Worm (Caenorhabditis elegans): ENCODE data around the gene srd-25.

DNA sequence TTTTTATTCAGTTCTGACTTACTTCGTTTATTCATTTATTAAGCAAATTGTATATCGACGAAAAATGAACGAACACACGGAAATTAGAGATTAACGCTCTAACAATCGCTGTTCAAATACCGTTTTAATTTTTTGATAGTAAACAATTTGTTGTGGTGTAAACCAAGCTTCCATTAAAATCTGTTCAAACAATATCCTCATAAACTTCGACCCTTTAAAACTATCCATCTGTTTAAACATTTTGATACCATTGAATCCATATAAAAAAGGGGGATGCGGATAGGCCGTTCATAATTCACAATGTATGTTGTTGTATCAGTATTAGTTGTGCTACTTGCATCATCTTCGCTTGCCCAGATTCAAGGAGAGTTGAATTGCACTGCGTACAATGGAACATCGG lies 5.3 kb upstream of the srd-25 start, which contains the start of gene F07C4.6:
- TF ChIP-seq elt-2 (tag; optimal IDR thresholded peaks at IDR 0.05) (no peak), tlp-1 (tag; optimal IDR thresholded peaks at IDR 0.05) (no peak), Y116A8C.19 (tag; optimal IDR thresholded peaks at IDR 0.05; ENCODE audit: borderline replicate concordance) (no peak), aha-1 (tag; optimal IDR thresholded peaks at IDR 0.05) (no peak), jun-1 (tag; optimal IDR thresholded peaks at IDR 0.05) (no peak), efl-1 (optimal IDR thresholded peaks at IDR 0.05) (no peak), efl-1 (GFP tag; optimal IDR thresholded peaks at IDR 0.05 in 1 of 2) (no peak)
